Fruit fly (Drosophila melanogaster) whole organism, embryonic: Measurements from ENCODE around the gene ss.

ENCODE experiments used
- BEAF-32 ChIP-seq: fragments of 200-800 bp; sonication (Bioruptor generic); optimal IDR thresholded peaks from 3 replicates; lab custom pipeline; 2017; ENCODE audit warnings: missing biosample characterization, missing genetic modification characterization, mild to moderate bottlenecking, moderate library complexity, missing genetic modification reagents
- CG11695 ChIP-seq: fragments of 200-800 bp; sonication (Bioruptor generic); IDR thresholded peaks from 3 replicates; pipeline ENCODE4 v1.3.6; 2022; ENCODE audit warnings: missing biosample characterization, missing genetic modification characterization
- CG12071 ChIP-seq: fragments of 200-800 bp; sonication (Bioruptor generic); optimal IDR thresholded peaks from 3 replicates; lab custom pipeline; 2018; ENCODE audit warnings: missing biosample characterization, mild to moderate bottlenecking, missing genetic modification characterization
- CG12391 ChIP-seq: fragments of 200-800 bp; sonication (Bioruptor generic); optimal IDR thresholded peaks from 3 replicates; lab custom pipeline; 2018; ENCODE audit warnings: missing biosample characterization, mild to moderate bottlenecking, missing genetic modification characterization, moderate library complexity
- CG13424 ChIP-seq: fragments of 200-800 bp; sonication (Bioruptor generic); optimal IDR thresholded peaks from 2 replicates; lab custom pipeline; 2019; ENCODE audit warnings: missing biosample characterization, mild to moderate bottlenecking, missing genetic modification characterization, moderate library complexity
- CG13894 ChIP-seq: fragments of 200-800 bp; sonication (Bioruptor generic); optimal IDR thresholded peaks from 3 replicates; lab custom pipeline; 2018; ENCODE audit warnings: missing biosample characterization, mild to moderate bottlenecking, missing genetic modification characterization, moderate library complexity
- CG14441 ChIP-seq: fragments of 200-800 bp; sonication (Bioruptor generic); IDR thresholded peaks from 2 replicates; pipeline ENCODE4 v1.3.6; 2022; ENCODE audit warnings: missing biosample characterization, missing genetic modification characterization
- CG15011 ChIP-seq: fragments of 200-800 bp; sonication (Bioruptor generic); optimal IDR thresholded peaks from 3 replicates; lab custom pipeline; 2018; ENCODE audit warnings: missing biosample characterization, mild to moderate bottlenecking, missing genetic modification characterization
- CG16779 ChIP-seq: fragments of 200-800 bp; sonication (Bioruptor generic); IDR thresholded peaks from 2 replicates; pipeline ENCODE4 v1.3.6; 2022; ENCODE audit warnings: missing biosample characterization, missing genetic modification characterization
- CG16815 ChIP-seq: fragments of 200-800 bp; sonication (Bioruptor generic); optimal IDR thresholded peaks from 3 replicates; lab custom pipeline; 2017; ENCODE audit warnings: missing biosample characterization, mild to moderate bottlenecking, missing genetic modification characterization
- CG16863 ChIP-seq: fragments of 200-800 bp; sonication (Bioruptor generic); optimal IDR thresholded peaks from 3 replicates; lab custom pipeline; 2016; ENCODE audit warnings: missing biosample characterization, missing genetic modification characterization
- CG18262 ChIP-seq: fragments of 200-800 bp; optimal IDR thresholded peaks from 3 replicates; lab custom pipeline; 2019; ENCODE audit warnings: missing biosample characterization, mild to moderate bottlenecking, missing genetic modification characterization, moderate library complexity
- CG18476 ChIP-seq: fragments of 200-800 bp; sonication (Bioruptor generic); optimal IDR thresholded peaks from 2 replicates; lab custom pipeline; 2016; ENCODE audit warnings: missing biosample characterization, mild to moderate bottlenecking, missing genetic modification characterization
- CG18599 ChIP-seq: fragments of 200-800 bp; sonication (Bioruptor generic); optimal IDR thresholded peaks from 3 replicates; lab custom pipeline; 2017; ENCODE audit warnings: missing biosample characterization, missing genetic modification characterization, mild to moderate bottlenecking, moderate library complexity, missing genetic modification reagents
- CG2199 ChIP-seq: fragments of 200-800 bp; sonication (Bioruptor generic); IDR thresholded peaks from 3 replicates; pipeline ENCODE4 v1.3.6; 2022; ENCODE audit warnings: missing biosample characterization, missing genetic modification characterization
- CG2712 ChIP-seq: fragments of 200-800 bp; optimal IDR thresholded peaks from 3 replicates; lab custom pipeline; 2019; ENCODE audit warnings: missing biosample characterization, mild to moderate bottlenecking, missing genetic modification characterization, moderate library complexity
- CG2889 ChIP-seq: fragments of 200-800 bp; sonication (Bioruptor generic); IDR thresholded peaks from 3 replicates; pipeline ENCODE4 v1.3.6; 2022; ENCODE audit warnings: missing biosample characterization, missing genetic modification characterization
- CG3726 ChIP-seq: fragments of 200-800 bp; sonication (Bioruptor generic); IDR thresholded peaks from 3 replicates; pipeline ENCODE4, ENCODE4 v1.3.6; 2022; ENCODE audit warnings: missing biosample characterization, missing genetic modification characterization
- CG5245 ChIP-seq: fragments of 200-800 bp; sonication (Bioruptor generic); optimal IDR thresholded peaks from 3 replicates; lab custom pipeline; 2016; ENCODE audit warnings: missing biosample characterization, missing genetic modification characterization
- CG8290 ChIP-seq, 3 experiments: fragments of 200-800 bp; sonication (Bioruptor generic); optimal IDR thresholded peaks; 2 replicates each; lab custom pipeline; 2016 to 2019; ENCODE audit warnings: missing biosample characterization in 3 of 3, missing genetic modification characterization in 3 of 3, mild to moderate bottlenecking in 2 of 3, moderate library complexity in 1 of 3
- GATAe ChIP-seq: fragments of 200-800 bp; sonication (Bioruptor generic); conservative IDR thresholded peaks from 2 replicates; pipeline ENCODE4 v1.3.6; 2022; ENCODE audit warnings: missing biosample characterization, missing genetic modification characterization
- Hand ChIP-seq: fragments of 200-800 bp; sonication (Bioruptor generic); optimal IDR thresholded peaks from 2 replicates; lab custom pipeline; 2017; ENCODE audit warnings: mild to moderate bottlenecking, missing biosample characterization, missing genetic modification reagents, missing genetic modification characterization
- Lpt ChIP-seq: fragments of >200 bp; optimal IDR thresholded peaks from 2 replicates; lab custom pipeline; 2018; ENCODE audit warnings: missing biosample characterization, missing genetic modification characterization
- NK7.1 ChIP-seq: fragments of 200-800 bp; sonication (Bioruptor generic); optimal IDR thresholded peaks from 3 replicates; lab custom pipeline; 2016; ENCODE audit warnings: missing biosample characterization, missing genetic modification characterization
- Optix ChIP-seq: fragments of 200-800 bp; sonication (Bioruptor generic); IDR thresholded peaks from 3 replicates; pipeline ENCODE4 v1.3.6; 2022; ENCODE audit warnings: missing biosample characterization, missing genetic modification characterization
- Ptx1 ChIP-seq: fragments of 200-800 bp; sonication (Bioruptor generic); IDR thresholded peaks from 2 replicates; pipeline ENCODE4 v1.3.6; 2022; ENCODE audit warnings: missing biosample characterization, missing genetic modification characterization
- Six4 ChIP-seq: fragments of 200-800 bp; sonication (Bioruptor generic); optimal IDR thresholded peaks from 2 replicates; lab custom pipeline; 2016; ENCODE audit warnings: missing biosample characterization, missing genetic modification characterization
- Spps ChIP-seq: fragments of 200-800 bp; sonication (Bioruptor generic); optimal IDR thresholded peaks from 2 replicates; lab custom pipeline; 2018; ENCODE audit warnings: missing biosample characterization, mild to moderate bottlenecking, missing genetic modification characterization
- Ssrp ChIP-seq: fragments of 200-800 bp; sonication (Bioruptor generic); optimal IDR thresholded peaks from 2 replicates; lab custom pipeline; 2018; ENCODE audit warnings: missing biosample characterization, mild to moderate bottlenecking, missing genetic modification characterization, moderate library complexity
- TFAM ChIP-seq: fragments of 200-800 bp; sonication (Bioruptor generic); optimal IDR thresholded peaks from 2 replicates; lab custom pipeline; 2017; ENCODE audit warnings: missing biosample characterization, missing genetic modification characterization, inconsistent platforms
- Vsx1 ChIP-seq: fragments of 200-800 bp; sonication (Bioruptor generic); optimal IDR thresholded peaks from 2 replicates; lab custom pipeline; 2017; ENCODE audit warnings: missing biosample characterization, mild to moderate bottlenecking, missing genetic modification characterization, missing genetic modification reagents
- ap ChIP-seq: fragments of 200-800 bp; sonication (Bioruptor generic); IDR thresholded peaks from 2 replicates; pipeline ENCODE4 v1.3.6; 2022; ENCODE audit warnings: missing biosample characterization, missing genetic modification characterization
- bab2 ChIP-seq: fragments of 200-800 bp; sonication (Bioruptor generic); optimal IDR thresholded peaks from 2 replicates; lab custom pipeline; 2016; ENCODE audit warnings: missing biosample characterization, missing genetic modification characterization
- br ChIP-seq: fragments of >200 bp; optimal IDR thresholded peaks from 2 replicates; lab custom pipeline; 2017
- ci ChIP-seq: fragments of 200-800 bp; sonication (Bioruptor generic); IDR thresholded peaks from 3 replicates; pipeline ENCODE4 v1.3.6; 2022; ENCODE audit warnings: missing biosample characterization, missing genetic modification characterization
- corto ChIP-seq: fragments of 200-800 bp; sonication (Bioruptor generic); optimal IDR thresholded peaks from 2 replicates; lab custom pipeline; 2016; ENCODE audit warnings: missing biosample characterization, mild to moderate bottlenecking, missing genetic modification characterization, moderate library complexity
- crc ChIP-seq: fragments of 200-800 bp; sonication (Bioruptor generic); optimal IDR thresholded peaks from 2 replicates; lab custom pipeline; 2016; ENCODE audit warnings: missing biosample characterization, missing genetic modification characterization
- disco-r ChIP-seq: fragments of 200-800 bp; sonication (Bioruptor generic); optimal IDR thresholded peaks from 2 replicates; lab custom pipeline; 2016; ENCODE audit warnings: missing biosample characterization, missing genetic modification characterization
- ems ChIP-seq: fragments of 200-800 bp; sonication (Bioruptor generic); optimal IDR thresholded peaks from 3 replicates; lab custom pipeline; 2016; ENCODE audit warnings: missing biosample characterization, missing genetic modification characterization
- esg ChIP-seq: fragments of 200-800 bp; sonication (Bioruptor generic); conservative IDR thresholded peaks from 2 replicates; pipeline ENCODE4 v1.3.6; 2022; ENCODE audit warnings: missing biosample characterization, missing genetic modification characterization
- gem ChIP-seq: fragments of 200-800 bp; sonication (Bioruptor generic); optimal IDR thresholded peaks from 2 replicates; lab custom pipeline; 2019; ENCODE audit warnings: missing biosample characterization, mild to moderate bottlenecking, missing genetic modification characterization, moderate library complexity
- gfzf ChIP-seq: fragments of 200-800 bp; sonication (Bioruptor generic); optimal IDR thresholded peaks from 2 replicates; lab custom pipeline; 2016; ENCODE audit warnings: missing biosample characterization, mild to moderate bottlenecking, missing genetic modification characterization, moderate library complexity
- h ChIP-seq: fragments of >200 bp; optimal IDR thresholded peaks from 2 replicates; lab custom pipeline; 2017
- ham ChIP-seq: fragments of 200-800 bp; sonication (Bioruptor generic); IDR thresholded peaks from 2 replicates; pipeline ENCODE4 v1.3.6; 2022; ENCODE audit warnings: missing biosample characterization, missing genetic modification characterization
- her ChIP-seq: fragments of 200-800 bp; sonication (Bioruptor generic); optimal IDR thresholded peaks from 2 replicates; lab custom pipeline; 2016; ENCODE audit warnings: missing biosample characterization, missing genetic modification characterization
- hth ChIP-seq: fragments of >200 bp; optimal IDR thresholded peaks from 2 replicates; lab custom pipeline; 2017; ENCODE audit warnings: inconsistent platforms
- jing ChIP-seq: fragments of 200-800 bp; sonication (Bioruptor generic); optimal IDR thresholded peaks from 2 replicates; lab custom pipeline; 2018; ENCODE audit warnings: missing biosample characterization, mild to moderate bottlenecking, missing genetic modification characterization
- ken ChIP-seq: fragments of 200-800 bp; sonication (Bioruptor generic); IDR thresholded peaks from 3 replicates; pipeline ENCODE4 v1.3.6; 2022; ENCODE audit warnings: missing biosample characterization, missing genetic modification characterization
- lmd ChIP-seq: fragments of 200-800 bp; sonication (Bioruptor generic); IDR thresholded peaks from 2 replicates; pipeline ENCODE4 v1.3.6; 2022; ENCODE audit warnings: missing biosample characterization, missing genetic modification characterization
- sqz ChIP-seq: fragments of 200-800 bp; sonication (Bioruptor generic); optimal IDR thresholded peaks from 3 replicates; lab custom pipeline; 2018; ENCODE audit warnings: missing biosample characterization, mild to moderate bottlenecking, missing genetic modification characterization
- stwl ChIP-seq: fragments of 200-800 bp; sonication (Bioruptor generic); optimal IDR thresholded peaks from 3 replicates; lab custom pipeline; 2018; ENCODE audit warnings: missing biosample characterization, mild to moderate bottlenecking, missing genetic modification characterization, moderate library complexity
- z ChIP-seq: fragments of 200-800 bp; sonication (Bioruptor generic); IDR thresholded peaks from 3 replicates; pipeline ENCODE4 v1.3.6; 2022; ENCODE audit warnings: missing biosample characterization, missing genetic modification characterization
- zfh1 ChIP-seq: fragments of 200-800 bp; sonication (Bioruptor generic); IDR thresholded peaks from 3 replicates; pipeline ENCODE4 v1.3.6; 2022; ENCODE audit warnings: missing biosample characterization, missing genetic modification characterization

The ss gene

DNA sequence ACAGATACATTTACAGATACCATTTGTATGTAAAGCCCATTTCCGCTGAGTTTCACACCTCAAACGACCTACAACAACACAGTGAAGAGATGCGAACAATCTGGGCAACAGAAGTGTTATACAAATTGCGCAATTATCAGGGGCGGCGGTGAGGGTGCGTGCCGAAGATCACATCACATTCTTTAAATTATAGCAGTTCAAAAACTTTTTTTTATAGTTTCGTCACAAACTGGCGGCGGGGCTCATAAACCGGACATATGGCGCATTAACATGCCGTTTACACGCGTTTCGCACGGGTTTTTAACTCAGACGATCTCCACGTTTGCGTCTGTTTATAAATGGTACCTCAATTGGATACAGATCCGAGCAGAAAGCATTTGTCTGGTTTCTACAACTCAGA is 50.3 kb downstream of the ss start (continued):
- TF ChIP-seq CG16863 (GFP tag; lab: Kevin White, UChicago) = no peak
- no peak for TF ChIP-seq h
- no peak for TF ChIP-seq zfh1 (GFP tag; lab: Robert Waterston, UW)
- TF ChIP-seq her (GFP tag; lab: Kevin White, UChicago) = no peak
- TF ChIP-seq CG12071 = no peak
- TF ChIP-seq crc (GFP tag; lab: Kevin White, UChicago) = no peak
- no peak for TF ChIP-seq CG16815 (GFP tag; lab: Kevin White, UChicago)
- TF ChIP-seq Hand (GFP tag; lab: Kevin White, UChicago) = no peak
- no peak for TF ChIP-seq esg (GFP tag; lab: Robert Waterston, UW)
- no peak for TF ChIP-seq sqz (GFP tag; lab: Kevin White, UChicago)
- TF ChIP-seq hth (lab: Kevin White, UChicago) = no peak
- TF ChIP-seq TFAM (GFP tag; lab: Kevin White, UChicago) = no peak
- no peak for TF ChIP-seq ap (GFP tag; lab: Robert Waterston, UW)
- TF ChIP-seq CG5245 = no peak
- no peak for TF ChIP-seq Optix
- no peak for TF ChIP-seq CG12391 (tag; lab: Kevin White, UChicago)
- no peak for TF ChIP-seq NK7.1
- TF ChIP-seq Ssrp (tag; lab: Kevin White, UChicago) = no peak
- no peak for TF ChIP-seq Ptx1 (GFP tag; lab: Robert Waterston, UW)
- TF ChIP-seq CG18476 = no peak
- peak; percentile 0 for TF ChIP-seq CG18599 (GFP tag; lab: Kevin White, UChicago)
- no peak for TF ChIP-seq Lpt (GFP tag; lab: Kevin White, UChicago)
- TF ChIP-seq CG13894 (tag; lab: Kevin White, UChicago) = peak; percentile 12
- TF ChIP-seq BEAF-32 (GFP tag; lab: Kevin White, UChicago) = no peak
- no peak for TF ChIP-seq CG18262 (tag; lab: Kevin White, UChicago)
- TF ChIP-seq stwl = no peak
- TF ChIP-seq gem = no peak
- no peak for TF ChIP-seq ci (GFP tag; lab: Robert Waterston, UW)
- TF ChIP-seq CG14441 (GFP tag; lab: Robert Waterston, UW) = 0 out of 2 replicates have a peak, but pooled peaks have one; percentile 18
- no peak for TF ChIP-seq jing (GFP tag; lab: Kevin White, UChicago)
- no peak for TF ChIP-seq CG16779 (GFP tag; lab: Robert Waterston, UW)
- TF ChIP-seq Six4 (GFP tag; lab: Kevin White, UChicago) = no peak
- no peak for TF ChIP-seq bab2 (GFP tag; lab: Kevin White, UChicago)
- TF ChIP-seq Vsx1 (GFP tag; lab: Kevin White, UChicago) = no peak
- no peak for TF ChIP-seq z (GFP tag; lab: Robert Waterston, UW)
- no peak for TF ChIP-seq CG3726 (GFP tag; lab: Robert Waterston, UW)
- no peak for TF ChIP-seq Spps (tag; lab: Kevin White, UChicago)
- TF ChIP-seq disco-r = no peak
- no peak for TF ChIP-seq GATAe (GFP tag; lab: Robert Waterston, UW)
- no peak for TF ChIP-seq CG2712
- no peak for TF ChIP-seq CG2889 (GFP tag; lab: Robert Waterston, UW)
- no peak for TF ChIP-seq CG11695 (GFP tag; lab: Robert Waterston, UW)
- TF ChIP-seq br (lab: Kevin White, UChicago) = no peak
- no peak for TF ChIP-seq ham
- no peak for TF ChIP-seq CG13424
- TF ChIP-seq CG2199 (GFP tag; lab: Robert Waterston, UW) = no peak
- TF ChIP-seq CG15011 = no peak
- TF ChIP-seq CG8290 (GFP tag; optimal IDR thresholded peaks at IDR 0.05; lab: Kevin White, UChicago) = no peak
- peak in 1 of 2 experiments; percentile 12 for TF ChIP-seq CG8290 (tag; optimal IDR thresholded peaks at IDR 0.05; lab: Kevin White, UChicago)
- no peak for TF ChIP-seq corto
- no peak for TF ChIP-seq gfzf (GFP tag; lab: Kevin White, UChicago)
- TF ChIP-seq ken (GFP tag; lab: Robert Waterston, UW) = no peak
- TF ChIP-seq lmd (GFP tag; lab: Robert Waterston, UW) = no peak
- TF ChIP-seq ems = no peak
